Fruit fly (Drosophila melanogaster): ENCODE measurements around the gene Vti1a.

Gene Vti1a

DNA sequence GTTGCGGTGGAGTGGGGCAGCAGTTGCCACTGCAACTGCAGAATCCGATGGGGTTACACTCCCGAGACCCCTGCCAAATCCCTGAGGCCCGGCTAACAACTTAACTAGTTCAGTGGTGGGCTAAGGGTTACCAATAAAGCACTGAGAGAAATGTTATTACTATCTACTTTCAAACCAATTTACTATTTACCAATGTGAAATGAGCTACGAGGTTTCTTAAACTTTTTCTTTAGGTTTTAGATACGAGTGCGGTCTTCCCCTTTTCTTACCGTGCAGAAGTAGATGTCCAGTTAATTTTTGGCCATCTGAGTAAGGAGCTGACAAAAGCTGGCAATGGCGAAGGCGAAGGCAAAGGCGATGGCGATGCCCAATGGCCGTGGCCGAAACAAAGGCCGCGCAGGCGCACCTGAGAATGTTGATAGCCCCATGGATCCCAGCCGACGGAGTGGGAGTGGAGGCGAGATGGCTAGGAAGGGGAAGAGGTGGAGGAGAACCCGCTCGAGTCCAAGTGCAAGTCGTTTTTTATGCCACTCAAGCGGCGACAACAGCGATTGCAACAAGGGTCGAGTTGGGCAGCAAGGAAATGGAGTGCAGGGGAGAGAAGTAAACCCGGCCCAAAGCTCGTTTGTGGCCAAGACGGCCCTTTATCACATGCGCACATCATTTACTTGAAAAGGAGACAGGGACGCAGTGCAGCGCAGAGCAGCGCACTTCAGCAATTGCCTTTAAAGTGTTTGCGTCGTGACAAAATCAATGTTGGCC, 32.2 kb downstream of the Vti1a start (continued):
- peak; percentile 9 to 27 for TF ChIP-seq salr (GFP tag; optimal IDR thresholded peaks at IDR 0.05)
- TF ChIP-seq fd85E (GFP tag; optimal IDR thresholded peaks at IDR 0.05): no peak
- TF ChIP-seq CG3032 (tag; optimal IDR thresholded peaks at IDR 0.05): peak; percentile 72
- no peak for TF ChIP-seq Eip93F (GFP tag; optimal IDR thresholded peaks at IDR 0.05)
- peak; percentile 35 for TF ChIP-seq CG7368 (GFP tag; optimal IDR thresholded peaks at IDR 0.05)
- peak; percentile 65 for TF ChIP-seq Sox14 (GFP tag; optimal IDR thresholded peaks at IDR 0.05)
- TF ChIP-seq CG11294 (GFP tag; IDR thresholded peaks at IDR 0.05): no peak
- peak; percentile 35 for TF ChIP-seq vri (GFP tag; optimal IDR thresholded peaks at IDR 0.05)
- peak; percentile 73 for TF ChIP-seq lz (GFP tag; optimal IDR thresholded peaks at IDR 0.05)
- peak; percentile 30; the same call in 1 of the 3 replicates for TF ChIP-seq CG8119 (GFP tag; IDR thresholded peaks at IDR 0.05)
- no peak for TF ChIP-seq CG4318 (GFP tag; optimal IDR thresholded peaks at IDR 0.05)
- TF ChIP-seq CG11762 (GFP tag; optimal IDR thresholded peaks at IDR 0.05; ENCODE audit: insufficient read depth): peak; percentile 28
- peak; percentile 63 for TF ChIP-seq CG10631 (GFP tag; optimal IDR thresholded peaks at IDR 0.05)
- peak; percentile 59 for TF ChIP-seq acj6 (GFP tag; optimal IDR thresholded peaks at IDR 0.05)
- TF ChIP-seq Lpt (GFP tag; optimal IDR thresholded peaks at IDR 0.05): no peak
- peak; percentile 81 for TF ChIP-seq Met (GFP tag; optimal IDR thresholded peaks at IDR 0.05)

DNA sequence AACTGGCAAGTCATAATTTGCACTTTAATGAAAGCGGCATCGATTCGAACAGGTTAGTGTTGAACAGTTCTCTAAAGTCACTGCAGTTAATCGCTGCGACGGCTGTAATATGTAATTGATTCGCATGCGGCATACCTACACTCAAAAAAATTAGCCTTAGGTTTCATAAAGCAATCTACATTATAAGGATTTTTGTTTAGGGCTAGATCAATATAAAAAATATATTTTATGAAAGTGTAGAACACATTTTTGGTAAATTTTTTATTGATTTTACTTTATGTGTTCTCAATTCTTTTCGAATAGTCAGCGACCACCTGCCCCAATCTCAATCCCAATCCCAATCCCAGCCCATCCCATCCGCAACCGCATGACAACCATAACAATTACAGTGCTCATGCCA, 34.4 kb downstream of the Vti1a start:
- TF ChIP-seq CG3919 (GFP tag; optimal IDR thresholded peaks at IDR 0.05) (peak; percentile 24), Sox15 (GFP tag; optimal IDR thresholded peaks at IDR 0.05) (no peak), Ets96B (tag; optimal IDR thresholded peaks at IDR 0.05) (no peak), Gug (GFP tag; IDR thresholded peaks at IDR 0.05) (peak; percentile 24; the same call in 1 of the 2 replicates), CG6276 (GFP tag; optimal IDR thresholded peaks at IDR 0.05) (no peak), pdm3 (GFP tag; optimal IDR thresholded peaks at IDR 0.05) (peak; percentile 12), fd59A (GFP tag; optimal IDR thresholded peaks at IDR 0.05) (no peak), CG11902 (GFP tag; optimal IDR thresholded peaks at IDR 0.05) (no peak), net (GFP tag; optimal IDR thresholded peaks at IDR 0.05) (no peak), CG1621 (tag; optimal IDR thresholded peaks at IDR 0.05) (no peak), Hr4 (GFP tag; optimal IDR thresholded peaks at IDR 0.05) (peak; percentile 18), acj6 (GFP tag; optimal IDR thresholded peaks at IDR 0.05) (no peak), CG7368 (GFP tag; optimal IDR thresholded peaks at IDR 0.05) (no peak), CG9139 (GFP tag; optimal IDR thresholded peaks at IDR 0.05) (no peak), lz (GFP tag; optimal IDR thresholded peaks at IDR 0.05) (no peak), svp (GFP tag) (peak; percentile 54), Hr38 (GFP tag; optimal IDR thresholded peaks at IDR 0.05) (no peak), Smox (GFP tag; optimal IDR thresholded peaks at IDR 0.05) (no peak), dsx (GFP tag; optimal IDR thresholded peaks at IDR 0.05; ENCODE audit: poor library complexity, severe bottlenecking) (peak; percentile 0), fkh (GFP tag; optimal IDR thresholded peaks at IDR 0.05) (no peak), CG32006 (GFP tag; optimal IDR thresholded peaks at IDR 0.05) (peak; percentile 43), CG6808 (GFP tag; optimal IDR thresholded peaks at IDR 0.05) (peak; percentile 19), CG8632 (GFP tag; optimal IDR thresholded peaks at IDR 0.05) (no peak), CG6163 (GFP tag; IDR thresholded peaks at IDR 0.05) (peak; percentile 41; the same call in 1 of the 3 replicates), cyc (GFP tag; optimal IDR thresholded peaks at IDR 0.05) (no peak), ss (GFP tag; optimal IDR thresholded peaks at IDR 0.05) (no peak), CG34406 (GFP tag; optimal IDR thresholded peaks at IDR 0.05) (no peak), CG8119 (GFP tag; IDR thresholded peaks at IDR 0.05) (peak; percentile 32; the same call in 1 of the 3 replicates), CG15336 (GFP tag; IDR thresholded peaks at IDR 0.05) (peak; percentile 59), Met (GFP tag; optimal IDR thresholded peaks at IDR 0.05) (no peak), dac (GFP tag; optimal IDR thresholded peaks at IDR 0.05) (no peak), topi (GFP tag; optimal IDR thresholded peaks at IDR 0.05) (peak; percentile 3), Lpt (GFP tag; optimal IDR thresholded peaks at IDR 0.05) (no peak), fd85E (GFP tag; optimal IDR thresholded peaks at IDR 0.05) (no peak), CG16779 (tag; optimal IDR thresholded peaks at IDR 0.05) (no peak), OdsH (GFP tag; optimal IDR thresholded peaks at IDR 0.05) (peak; percentile 20), CG31627 (GFP tag; optimal IDR thresholded peaks at IDR 0.05) (no peak), Eip93F (GFP tag; optimal IDR thresholded peaks at IDR 0.05) (no peak), CG6792 (GFP tag; optimal IDR thresholded peaks at IDR 0.05) (no peak), Sox102F (GFP tag; optimal IDR thresholded peaks at IDR 0.05) (no peak)

All from whole organism, prepupa.